Fruit fly (Drosophila melanogaster): ENCODE measurements around the gene GCS1.

dm6 chrX:11350505-11351327 is 2.9 kb upstream of the GCS1 start, which contains the start of gene CG1737:
- TF ChIP-seq D (optimal IDR thresholded peaks at IDR 0.05) (peak; percentile 80), D (GFP tag; optimal IDR thresholded peaks at IDR 0.05) (no peak), CG14667 (GFP tag; IDR thresholded peaks at IDR 0.05) (no peak), Dfd (GFP tag; optimal IDR thresholded peaks at IDR 0.05) (no peak), CG8281 (tag; optimal IDR thresholded peaks at IDR 0.05) (no peak), CkIIα-i1 (GFP tag; IDR thresholded peaks at IDR 0.05) (no peak), NC2β (GFP tag; optimal IDR thresholded peaks at IDR 0.05) (no peak), Ssrp (tag; optimal IDR thresholded peaks at IDR 0.05) (no peak), CG17385 (GFP tag; optimal IDR thresholded peaks at IDR 0.05) (peak; percentile 15), btn (GFP tag; optimal IDR thresholded peaks at IDR 0.05) (no peak), CG12744 (GFP tag; optimal IDR thresholded peaks at IDR 0.05) (no peak), CG32767 (GFP tag; IDR thresholded peaks at IDR 0.05) (0 out of 2 replicates have a peak, but pooled peaks have one; percentile 17), Hmx (GFP tag; optimal IDR thresholded peaks at IDR 0.05) (no peak)
